Fruit fly (Drosophila melanogaster) whole organism, embryonic: ENCODE data around the gene CG1999.

ENCODE experiments used
- Atf-2 ChIP-seq: fragments of 200-800 bp; sonication (Bioruptor generic); optimal IDR thresholded peaks from 2 replicates; lab custom pipeline; 2016; ENCODE audit warnings: missing biosample characterization, missing genetic modification characterization
- CG12155 ChIP-seq: fragments of 200-800 bp; sonication (Bioruptor generic); optimal IDR thresholded peaks from 3 replicates; lab custom pipeline; 2016; ENCODE audit warnings: missing biosample characterization, missing genetic modification characterization
- CG1233 ChIP-seq: fragments of 200-800 bp; sonication (Bioruptor generic); optimal IDR thresholded peaks from 4 replicates; lab custom pipeline; 2018; ENCODE audit warnings: missing biosample characterization, mild to moderate bottlenecking, missing genetic modification characterization
- CG12391 ChIP-seq: fragments of 200-800 bp; sonication (Bioruptor generic); optimal IDR thresholded peaks from 3 replicates; lab custom pipeline; 2018; ENCODE audit warnings: missing biosample characterization, mild to moderate bottlenecking, missing genetic modification characterization, moderate library complexity
- CG12769 ChIP-seq: fragments of 200-800 bp; sonication (Bioruptor generic); optimal IDR thresholded peaks from 2 replicates; lab custom pipeline; 2019; ENCODE audit warnings: missing biosample characterization, mild to moderate bottlenecking, missing genetic modification characterization, moderate library complexity
- CG12942 ChIP-seq: fragments of 200-800 bp; sonication (Bioruptor generic); optimal IDR thresholded peaks from 3 replicates; lab custom pipeline; 2016; ENCODE audit warnings: missing biosample characterization, missing genetic modification characterization
- CG13123 ChIP-seq: fragments of 200-800 bp; sonication (Bioruptor generic); optimal IDR thresholded peaks from 2 replicates; lab custom pipeline; 2016; ENCODE audit warnings: missing biosample characterization, missing genetic modification characterization
- CG13424 ChIP-seq: fragments of 200-800 bp; sonication (Bioruptor generic); optimal IDR thresholded peaks from 2 replicates; lab custom pipeline; 2019; ENCODE audit warnings: missing biosample characterization, mild to moderate bottlenecking, missing genetic modification characterization, moderate library complexity
- CG13894 ChIP-seq: fragments of 200-800 bp; sonication (Bioruptor generic); optimal IDR thresholded peaks from 3 replicates; lab custom pipeline; 2018; ENCODE audit warnings: missing biosample characterization, mild to moderate bottlenecking, missing genetic modification characterization, moderate library complexity
- CG1792 ChIP-seq: fragments of 200-800 bp; sonication (Bioruptor generic); optimal IDR thresholded peaks from 2 replicates; lab custom pipeline; 2016; ENCODE audit warnings: missing biosample characterization, missing genetic modification characterization
- CG18476 ChIP-seq: fragments of 200-800 bp; sonication (Bioruptor generic); optimal IDR thresholded peaks from 2 replicates; lab custom pipeline; 2016; ENCODE audit warnings: missing biosample characterization, mild to moderate bottlenecking, missing genetic modification characterization
- CG18599 ChIP-seq: fragments of 200-800 bp; sonication (Bioruptor generic); optimal IDR thresholded peaks from 3 replicates; lab custom pipeline; 2017; ENCODE audit warnings: missing biosample characterization, missing genetic modification characterization, mild to moderate bottlenecking, moderate library complexity, missing genetic modification reagents
- CG2120 ChIP-seq: fragments of 200-800 bp; sonication (Bioruptor generic); optimal IDR thresholded peaks from 3 replicates; lab custom pipeline; 2016; ENCODE audit warnings: missing biosample characterization, missing genetic modification characterization
- CG30403 ChIP-seq: fragments of 200-800 bp; sonication (Bioruptor generic); optimal IDR thresholded peaks from 3 replicates; lab custom pipeline; 2016; ENCODE audit warnings: missing biosample characterization, missing genetic modification characterization
- CG32532 ChIP-seq: fragments of 200-800 bp; sonication (Bioruptor generic); IDR thresholded peaks from 2 replicates; pipeline ENCODE4 v1.3.6; 2022; ENCODE audit warnings: missing biosample characterization, missing genetic modification characterization
- CG4404 ChIP-seq: fragments of 200-800 bp; sonication (Bioruptor generic); IDR thresholded peaks from 2 replicates; pipeline ENCODE4 v1.3.6; 2022; ENCODE audit warnings: missing biosample characterization, missing genetic modification characterization
- CG6654 ChIP-seq: fragments of 200-800 bp; sonication (Bioruptor generic); optimal IDR thresholded peaks from 2 replicates; lab custom pipeline; 2017; ENCODE audit warnings: missing biosample characterization, mild to moderate bottlenecking, missing genetic modification characterization
- CG7786 ChIP-seq: fragments of 200-800 bp; sonication (Bioruptor generic); optimal IDR thresholded peaks from 2 replicates; lab custom pipeline; 2016; ENCODE audit warnings: missing biosample characterization, missing genetic modification characterization
- CG9215 ChIP-seq: fragments of 200-800 bp; sonication (Bioruptor generic); IDR thresholded peaks from 2 replicates; pipeline ENCODE4 v1.3.6; 2022; ENCODE audit warnings: missing biosample characterization, missing genetic modification characterization
- CG9727 ChIP-seq: fragments of 200-800 bp; sonication (Bioruptor generic); optimal IDR thresholded peaks from 3 replicates; lab custom pipeline; 2017; ENCODE audit warnings: missing biosample characterization, mild to moderate bottlenecking, missing genetic modification characterization
- CHES-1-like ChIP-seq: fragments of 200-800 bp; sonication (Bioruptor generic); optimal IDR thresholded peaks from 2 replicates; lab custom pipeline; 2016; ENCODE audit warnings: missing biosample characterization, missing genetic modification characterization
- Camta ChIP-seq: fragments of 200-800 bp; sonication (Bioruptor generic); optimal IDR thresholded peaks from 2 replicates; lab custom pipeline; 2016; ENCODE audit warnings: missing biosample characterization, missing genetic modification characterization
- Drgx ChIP-seq: fragments of 200-800 bp; sonication (Bioruptor generic); IDR thresholded peaks from 2 replicates; pipeline ENCODE4 v1.3.6; 2022; ENCODE audit warnings: missing biosample characterization, missing genetic modification characterization
- Ets65A ChIP-seq: fragments of 200-800 bp; sonication (Bioruptor generic); peaks from one replicate; lab custom pipeline; 2016; ENCODE audit warnings: missing biosample characterization, missing genetic modification characterization
- Ets97D ChIP-seq: fragments of 200-800 bp; sonication (Bioruptor generic); optimal IDR thresholded peaks from 3 replicates; lab custom pipeline; 2016; ENCODE audit warnings: missing biosample characterization, missing genetic modification characterization
- Lhr ChIP-seq: fragments of 200-800 bp; sonication (Bioruptor generic); optimal IDR thresholded peaks from 3 replicates; lab custom pipeline; 2017; ENCODE audit warnings: mild to moderate bottlenecking, missing biosample characterization, missing genetic modification reagents, missing genetic modification characterization
- Lim3 ChIP-seq: fragments of 200-800 bp; sonication (Bioruptor generic); IDR thresholded peaks from 2 replicates; pipeline ENCODE4 v1.3.6; 2022; ENCODE audit warnings: missing biosample characterization, missing genetic modification characterization
- NfI ChIP-seq: fragments of 200-800 bp; sonication (Bioruptor generic); optimal IDR thresholded peaks from 3 replicates; lab custom pipeline; 2018; ENCODE audit warnings: missing biosample characterization, mild to moderate bottlenecking, missing genetic modification characterization, moderate library complexity
- Ptx1 ChIP-seq: fragments of 200-800 bp; sonication (Bioruptor generic); IDR thresholded peaks from 2 replicates; pipeline ENCODE4 v1.3.6; 2022; ENCODE audit warnings: missing biosample characterization, missing genetic modification characterization
- bcd ChIP-seq: fragments of 200-800 bp; sonication (Bioruptor generic); optimal IDR thresholded peaks from 2 replicates; lab custom pipeline; 2017; ENCODE audit warnings: missing biosample characterization, mild to moderate bottlenecking, missing genetic modification characterization
- cad ChIP-seq: fragments of >200 bp; optimal IDR thresholded peaks from 2 replicates; lab custom pipeline; 2017; ENCODE audit warnings: missing biosample characterization, missing genetic modification characterization
- crc ChIP-seq: fragments of 200-800 bp; sonication (Bioruptor generic); optimal IDR thresholded peaks from 2 replicates; lab custom pipeline; 2016; ENCODE audit warnings: missing biosample characterization, missing genetic modification characterization
- danr ChIP-seq: fragments of 200-800 bp; sonication (Bioruptor generic); IDR thresholded peaks from 2 replicates; pipeline ENCODE4 v1.3.6; 2022; ENCODE audit warnings: missing biosample characterization, missing genetic modification characterization
- dmrt99B ChIP-seq: fragments of 200-800 bp; sonication (Bioruptor generic); optimal IDR thresholded peaks from 2 replicates; lab custom pipeline; 2018; ENCODE audit warnings: missing biosample characterization, mild to moderate bottlenecking, missing genetic modification characterization, moderate library complexity
- emc ChIP-seq: fragments of 200-800 bp; sonication (Bioruptor generic); optimal IDR thresholded peaks from 2 replicates; lab custom pipeline; 2016; ENCODE audit warnings: missing biosample characterization, missing genetic modification characterization
- ftz-f1 ChIP-seq: fragments of 200-800 bp; sonication (Bioruptor generic); optimal IDR thresholded peaks from 2 replicates; lab custom pipeline; 2016; ENCODE audit warnings: missing biosample characterization, missing genetic modification characterization
- lola ChIP-seq, 3 experiments: fragments of >200 bp in 2 of 3; fragments of 200-800 bp in 1 of 3; sonication (Bioruptor generic) in 1 of 3; optimal IDR thresholded peaks; 2 replicates each; lab custom pipeline; 2017 to 2019; ENCODE audit warnings: missing biosample characterization in 3 of 3, missing genetic modification characterization in 3 of 3, mild to moderate bottlenecking in 1 of 3, moderate library complexity in 1 of 3
- lov ChIP-seq, 2 experiments: fragments of 200-800 bp in 1 of 2; fragments of >200 bp in 1 of 2; sonication (Bioruptor generic) in 1 of 2; IDR thresholded peaks in 1 of 2; optimal IDR thresholded peaks in 1 of 2; 2 replicates in 1 of 2; 3 replicates in 1 of 2; pipeline versions ENCODE4 v1.3.6 to Lab custom; 2017 to 2022; ENCODE audit warnings: missing biosample characterization in 1 of 2, missing genetic modification characterization in 1 of 2
- nom ChIP-seq: fragments of 200-800 bp; sonication (Bioruptor generic); optimal IDR thresholded peaks from 2 replicates; lab custom pipeline; 2017; ENCODE audit warnings: missing biosample characterization, missing genetic modification characterization, mild to moderate bottlenecking, moderate library complexity, missing genetic modification reagents
- seq ChIP-seq: fragments of 200-800 bp; sonication (Bioruptor generic); IDR thresholded peaks from 2 replicates; pipeline ENCODE4 v1.3.6; 2022; ENCODE audit warnings: missing biosample characterization, missing genetic modification characterization
- shn ChIP-seq: fragments of 200-800 bp; sonication (Bioruptor generic); optimal IDR thresholded peaks from 3 replicates; lab custom pipeline; 2016; ENCODE audit warnings: missing biosample characterization, missing genetic modification characterization
- slbo ChIP-seq: fragments of 200-800 bp; sonication (Bioruptor generic); IDR thresholded peaks from 2 replicates; pipeline ENCODE4 v1.3.6; 2022; ENCODE audit warnings: missing biosample characterization, missing genetic modification characterization
- tio ChIP-seq: fragments of 200-800 bp; sonication (Bioruptor generic); optimal IDR thresholded peaks from 2 replicates; lab custom pipeline; 2017; ENCODE audit warnings: missing biosample characterization, missing genetic modification characterization, inconsistent platforms
- twi ChIP-seq: fragments of 200-800 bp; optimal IDR thresholded peaks from 2 replicates; lab custom pipeline; 2019; ENCODE audit warnings: missing biosample characterization, mild to moderate bottlenecking, missing genetic modification characterization, moderate library complexity
- tx ChIP-seq: fragments of 200-800 bp; sonication (Bioruptor generic); optimal IDR thresholded peaks from 2 replicates; lab custom pipeline; 2016; ENCODE audit warnings: missing biosample characterization, missing genetic modification characterization
- vfl ChIP-seq: fragments of 200-800 bp; sonication (Bioruptor generic); optimal IDR thresholded peaks from 2 replicates; lab custom pipeline; 2016; ENCODE audit warnings: missing biosample characterization, missing genetic modification characterization
- vnd ChIP-seq: fragments of 200-800 bp; sonication (Bioruptor generic); IDR thresholded peaks from 3 replicates; pipeline ENCODE4 v1.3.6; 2022; ENCODE audit warnings: missing biosample characterization, missing genetic modification characterization; ENCODE audit not compliant: partially characterized antibody
- zfh1 ChIP-seq: fragments of 200-800 bp; sonication (Bioruptor generic); IDR thresholded peaks from 3 replicates; pipeline ENCODE4 v1.3.6; 2022; ENCODE audit warnings: missing biosample characterization, missing genetic modification characterization

Gene CG1999

DNA sequence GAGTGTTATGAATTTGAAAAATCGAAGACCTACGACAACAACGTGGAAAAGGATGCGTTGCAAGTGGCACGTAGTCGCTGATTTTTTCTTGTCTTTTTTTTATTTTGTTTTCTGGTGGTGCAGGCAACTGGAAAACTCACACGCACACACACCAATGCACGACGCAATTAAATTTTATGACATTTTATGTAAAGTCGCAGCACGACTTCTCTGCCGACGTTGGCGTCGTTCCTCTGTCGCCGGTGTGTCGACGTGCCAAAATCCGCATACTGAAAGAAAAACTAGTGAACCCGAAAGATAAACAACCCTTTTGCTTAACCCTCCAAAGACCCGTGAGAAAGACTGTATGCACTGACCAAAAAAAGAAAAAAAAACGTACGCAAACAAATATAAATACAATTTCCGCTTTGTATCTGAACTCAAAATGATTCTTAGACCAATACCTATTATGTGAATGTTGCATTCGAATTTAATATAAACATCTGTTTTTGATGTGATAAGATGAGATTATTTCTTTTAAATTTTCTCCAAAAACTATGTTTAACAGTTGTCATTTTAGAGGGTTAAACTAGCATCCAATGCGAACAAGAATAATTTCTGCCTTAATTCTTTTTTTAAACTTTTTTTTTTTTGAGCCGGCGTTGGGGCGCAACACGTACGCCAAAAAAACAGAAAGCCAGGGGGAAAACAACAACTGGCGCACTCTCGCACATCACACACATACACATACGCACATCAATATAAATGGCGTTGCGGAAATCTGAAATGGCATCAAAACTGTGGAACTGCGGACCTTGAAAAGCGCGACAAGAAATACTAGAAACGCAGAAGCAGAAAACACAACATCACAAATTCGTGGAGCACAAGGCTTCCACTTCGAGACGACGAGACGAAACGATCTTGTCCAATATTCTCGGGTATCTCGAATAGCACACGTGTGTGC lies 24.5 kb upstream of the CG1999 start (continued):
- TF ChIP-seq CG30403 (GFP tag; lab: Kevin White, UChicago) (peak; percentile 58), CG12942 (peak; percentile 17), CG12769 (tag; lab: Kevin White, UChicago) (peak; percentile 88), NfI (GFP tag; lab: Kevin White, UChicago) (peak; percentile 6), cad (GFP tag; lab: Kevin White, UChicago) (peak; percentile 74), CG2120 (GFP tag; lab: Kevin White, UChicago) (peak; percentile 90), CG18476 (GFP tag; lab: Kevin White, UChicago) (peak; percentile 16), Lhr (no peak), crc (peak; percentile 36), CG12391 (tag; lab: Kevin White, UChicago) (peak; percentile 24), ftz-f1 (GFP tag; lab: Kevin White, UChicago) (peak; percentile 69), bcd (peak; percentile 37), Ets97D (GFP tag; lab: Kevin White, UChicago) (peak; percentile 12), seq (GFP tag; lab: Robert Waterston, UW) (peak; percentile 32; the same call in 1 of the 2 replicates), tio (peak; percentile 25), CG12155 (GFP tag; lab: Kevin White, UChicago) (peak; percentile 50), slbo (GFP tag; lab: Robert Waterston, UW) (peak; percentile 70), CG1233 (GFP tag; lab: Kevin White, UChicago) (no peak), Atf-2 (GFP tag; lab: Kevin White, UChicago) (peak; percentile 47), vfl (GFP tag; lab: Kevin White, UChicago) (peak; percentile 6), CG9727 (peak; percentile 53), nom (GFP tag; lab: Kevin White, UChicago) (peak; percentile 71), CG9215 (peak; percentile 66), vnd (no peak), emc (GFP tag; lab: Kevin White, UChicago) (peak; percentile 5), CG1792 (peak; percentile 38), danr (GFP tag; lab: Robert Waterston, UW) (0 out of 2 replicates have a peak, but pooled peaks have one; percentile 29), CHES-1-like (peak; percentile 35), Ptx1 (GFP tag; lab: Robert Waterston, UW) (0 out of 2 replicates have a peak, but pooled peaks have one; percentile 8), CG13123 (no peak), lola (GFP tag; optimal IDR thresholded peaks at IDR 0.05; lab: Kevin White, UChicago) (no peak), shn (GFP tag; lab: Kevin White, UChicago) (peak; percentile 26), Drgx (peak; percentile 27; the same call in 1 of the 2 replicates), CG6654 (GFP tag; lab: Kevin White, UChicago) (peak; percentile 74), zfh1 (GFP tag; lab: Robert Waterston, UW) (peak; percentile 41; the same call in 1 of the 3 replicates), CG7786 (GFP tag; lab: Kevin White, UChicago) (peak; percentile 62), CG18599 (GFP tag; lab: Kevin White, UChicago) (peak; percentile 60), Lim3 (GFP tag; lab: Robert Waterston, UW) (no peak), Camta (peak; percentile 2), CG13894 (tag; lab: Kevin White, UChicago) (no peak), CG32532 (GFP tag; lab: Robert Waterston, UW) (peak; percentile 57), twi (tag; lab: Kevin White, UChicago) (no peak), Ets65A (GFP tag; lab: Kevin White, UChicago) (peak; percentile 73), CG4404 (GFP tag; lab: Robert Waterston, UW) (no peak), dmrt99B (peak; percentile 3), lov (optimal IDR thresholded peaks at IDR 0.05; lab: Kevin White, UChicago) (no peak), lov (GFP tag; IDR thresholded peaks at IDR 0.05; lab: Robert Waterston, UW) (no peak), tx (GFP tag; lab: Kevin White, UChicago) (peak; percentile 62), CG13424 (tag; lab: Kevin White, UChicago) (no peak)
